Worm (Caenorhabditis elegans) whole organism, early embryonic: Measurements from ENCODE around the gene ZK829.7.

Experiments used
- B0310.2 ChIP-seq: sonication (generic microtip); optimal IDR thresholded peaks from 2 replicates; lab custom pipeline; 2016; ENCODE audit warnings: mild to moderate bottlenecking, missing genetic modification characterization, missing compliant biosample characterization
- F13C5.2 ChIP-seq: sonication (generic microtip); optimal IDR thresholded peaks from 2 replicates; lab custom pipeline; 2017; ENCODE audit warnings: mild to moderate bottlenecking, missing genetic modification characterization, inconsistent platforms, missing compliant biosample characterization
- aly-1 ChIP-seq: sonication (generic microtip); optimal IDR thresholded peaks from 2 replicates; lab custom pipeline; 2016; ENCODE audit warnings: missing genetic modification characterization, missing compliant biosample characterization
- ama-1 ChIP-seq: fragments of 150-350 bp; optimal IDR thresholded peaks from 2 replicates; lab custom pipeline; 2014
- ceh-13 ChIP-seq: fragments of 200-800 bp; sonication (Bioruptor generic); optimal IDR thresholded peaks from 2 replicates; lab custom pipeline; 2018; ENCODE audit warnings: mild to moderate bottlenecking, missing genetic modification characterization, missing compliant biosample characterization
- ceh-36 ChIP-seq: sonication (generic microtip); optimal IDR thresholded peaks from 2 replicates; lab custom pipeline; 2016; ENCODE audit warnings: missing genetic modification characterization, inconsistent platforms, missing compliant biosample characterization
- ets-7 ChIP-seq: sonication (generic microtip); optimal IDR thresholded peaks from 2 replicates; lab custom pipeline; 2016; ENCODE audit warnings: missing genotype, missing genetic modification characterization, missing compliant biosample characterization
- flt-1 ChIP-seq: fragments of 200-800 bp; sonication (Bioruptor generic); IDR thresholded peaks from 2 replicates; pipeline ENCODE4 v1.3.6; 2022; ENCODE audit warnings: missing genetic modification characterization, missing compliant biosample characterization
- hmbx-1 ChIP-seq: sonication (generic microtip); optimal IDR thresholded peaks from 2 replicates; lab custom pipeline; 2016; ENCODE audit warnings: mild to moderate bottlenecking, missing genetic modification characterization, missing compliant biosample characterization
- hmg-4 ChIP-seq: fragments of 200-800 bp; sonication (Bioruptor generic); optimal IDR thresholded peaks from 2 replicates; lab custom pipeline; 2018; ENCODE audit warnings: mild to moderate bottlenecking, missing genetic modification characterization, missing compliant biosample characterization
- hnd-1 ChIP-seq: sonication (generic microtip); optimal IDR thresholded peaks from 2 replicates; lab custom pipeline; 2016; ENCODE audit warnings: missing genetic modification characterization, missing compliant biosample characterization
- pes-1 ChIP-seq: fragments of 200-800 bp; sonication (Bioruptor generic); IDR thresholded peaks from 2 replicates; pipeline ENCODE4 v1.3.6; 2022; ENCODE audit warnings: missing genetic modification reagents, missing genetic modification characterization, missing compliant biosample characterization
- scrt-1 ChIP-seq: fragments of 200-800 bp; sonication (Bioruptor generic); IDR thresholded peaks from 2 replicates; pipeline ENCODE4 v1.3.6; 2022; ENCODE audit warnings: missing genetic modification characterization, missing compliant biosample characterization
- sea-1 ChIP-seq: fragments of 200-800 bp; sonication (Bioruptor generic); conservative IDR thresholded peaks from 2 replicates; pipeline ENCODE4 v1.3.6; 2022; ENCODE audit warnings: missing genetic modification characterization, missing compliant biosample characterization
- tbx-11 ChIP-seq: fragments of 200-800 bp; sonication (Bioruptor generic); IDR thresholded peaks from 2 replicates; pipeline ENCODE4 v1.3.6; 2022; ENCODE audit warnings: missing genetic modification characterization, missing compliant biosample characterization
- tbx-37 ChIP-seq: fragments of 200-800 bp; sonication (Bioruptor generic); conservative IDR thresholded peaks from 2 replicates; pipeline ENCODE4 v1.3.6; 2022; ENCODE audit warnings: missing genetic modification reagents, missing genetic modification characterization, missing compliant biosample characterization
- tra-4 ChIP-seq: sonication (generic microtip); optimal IDR thresholded peaks from 2 replicates; lab custom pipeline; 2017; ENCODE audit warnings: missing genetic modification characterization, missing compliant biosample characterization

ZK829.7 gene

DNA sequence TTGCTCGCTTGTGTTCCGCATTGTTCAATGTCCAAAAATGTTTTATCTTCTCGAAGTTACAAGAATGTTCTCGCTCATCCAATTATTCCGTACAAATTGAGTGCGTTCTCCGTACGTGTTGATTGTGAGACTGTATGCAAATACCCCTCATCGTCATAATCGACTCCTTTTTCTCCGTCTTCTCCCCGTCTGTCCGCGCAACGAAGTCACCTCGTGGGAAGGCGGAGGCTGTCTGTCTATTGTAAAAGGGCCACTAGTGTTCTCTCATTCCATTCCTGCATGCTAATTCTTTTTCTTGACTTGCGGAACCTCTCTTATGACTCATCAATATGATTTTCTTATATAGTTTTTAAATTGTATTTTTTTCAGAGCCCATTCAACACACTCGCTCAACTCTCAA lies 8.8 kb upstream of the ZK829.7 start, which contains the start of gene ZK829.9:
ZK829.9 (plus strand) TSS at position 364 of the 400 bp plus-strand sequence.
- TF ChIP-seq hmg-4 (no peak), B0310.2 (tag; lab: Kevin White, UChicago) (no peak), ets-7 (tag; lab: Kevin White, UChicago) (no peak)

DNA sequence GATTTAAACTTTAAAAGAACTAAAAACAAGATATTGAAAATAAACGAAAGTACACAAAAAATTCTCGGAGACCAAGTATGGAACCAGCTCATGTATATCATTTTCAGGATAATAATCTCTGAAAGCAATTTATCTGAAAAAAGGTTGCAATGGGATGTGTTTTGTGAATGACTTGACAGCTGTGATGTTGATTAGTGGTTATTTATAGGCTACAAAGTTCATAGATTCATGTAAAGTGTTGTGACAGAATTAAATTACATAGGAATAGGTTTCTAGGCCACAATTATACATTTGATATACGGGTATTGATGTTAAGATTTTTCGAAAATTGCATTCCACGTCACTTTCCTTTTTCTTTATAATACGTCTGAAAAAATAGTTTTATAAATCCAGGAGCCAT lies 4.0 kb upstream of the ZK829.7 start, which contains the start of gene srj-1:
srj-1 (minus strand) TSS at position 101 of the 400 bp plus-strand sequence.
- TF ChIP-seq hnd-1 (tag; lab: Kevin White, UChicago) (no peak), tra-4 (tag; lab: Kevin White, UChicago) (no peak), sea-1 (GFP tag; lab: Robert Waterston, UW) (no peak), tbx-11 (GFP tag; lab: Robert Waterston, UW) (no peak), ama-1 (lab: Kevin White, UChicago) (no peak), hmbx-1 (tag; lab: Kevin White, UChicago) (no peak)

DNA sequence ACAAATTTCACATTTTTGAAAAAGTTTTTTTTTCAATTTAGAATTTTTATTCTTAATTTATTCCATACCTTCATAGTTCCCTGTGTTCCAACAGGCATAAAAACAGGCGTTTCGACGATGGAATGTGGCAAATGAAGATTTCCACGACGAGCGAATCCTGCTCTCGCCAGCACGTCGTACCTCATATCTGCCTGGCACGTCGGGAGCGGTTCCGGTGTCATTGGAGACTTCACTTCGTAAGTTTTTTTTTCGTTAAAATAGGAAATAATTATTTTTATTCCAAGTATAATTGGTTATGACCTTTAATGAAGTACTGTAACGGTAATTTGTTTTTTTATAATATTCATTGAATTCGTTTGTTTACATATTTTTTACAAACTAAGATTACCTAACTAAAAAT lies 1.8 kb downstream of the ZK829.7 start, which contains the start of gene tgt-1:
tgt-1 (minus strand) TSS at position 232 of the 400 bp plus-strand sequence.
- TF ChIP-seq hmbx-1 (tag; lab: Kevin White, UChicago), result no peak
- TF ChIP-seq hnd-1 (tag; lab: Kevin White, UChicago), result no peak
- TF ChIP-seq tra-4 (tag; lab: Kevin White, UChicago), result no peak
- TF ChIP-seq F13C5.2 (tag; lab: Kevin White, UChicago), result no peak

DNA sequence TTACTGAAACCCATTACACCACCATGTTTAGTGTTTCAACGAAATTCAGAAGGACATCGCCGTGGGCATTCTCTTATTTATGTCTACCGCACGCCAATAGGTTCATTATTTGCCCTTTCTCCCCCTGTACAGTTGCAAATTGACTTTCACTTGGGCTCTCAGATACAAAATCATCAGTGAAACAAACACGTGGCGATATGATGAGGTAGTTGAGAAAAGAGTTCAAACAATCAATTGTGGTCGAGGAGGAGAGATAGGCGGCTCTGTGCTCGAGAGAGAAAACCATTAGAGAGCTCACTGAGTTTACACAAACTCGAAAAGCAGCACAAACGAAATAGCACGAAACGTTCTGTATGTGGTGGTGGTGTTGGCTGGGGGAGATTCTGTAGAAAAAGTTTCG lies 4.3 kb downstream of the ZK829.7 start:
- TF ChIP-seq sea-1 (GFP tag; lab: Robert Waterston, UW) (no peak), pes-1 (GFP tag; lab: Robert Waterston, UW) (no peak), F13C5.2 (tag; lab: Kevin White, UChicago) (no peak), aly-1 (tag; lab: Kevin White, UChicago) (no peak), ceh-13 (GFP tag; lab: Kevin White, UChicago) (no peak), ets-7 (tag; lab: Kevin White, UChicago) (no peak), flt-1 (GFP tag; lab: Robert Waterston, UW) (no peak), scrt-1 (GFP tag; lab: Robert Waterston, UW) (no peak), tra-4 (tag; lab: Kevin White, UChicago) (no peak), ceh-36 (tag; lab: Kevin White, UChicago) (no peak), ama-1 (lab: Kevin White, UChicago) (no peak), hmg-4 (no peak), tbx-37 (GFP tag; lab: Robert Waterston, UW) (no peak)

DNA sequence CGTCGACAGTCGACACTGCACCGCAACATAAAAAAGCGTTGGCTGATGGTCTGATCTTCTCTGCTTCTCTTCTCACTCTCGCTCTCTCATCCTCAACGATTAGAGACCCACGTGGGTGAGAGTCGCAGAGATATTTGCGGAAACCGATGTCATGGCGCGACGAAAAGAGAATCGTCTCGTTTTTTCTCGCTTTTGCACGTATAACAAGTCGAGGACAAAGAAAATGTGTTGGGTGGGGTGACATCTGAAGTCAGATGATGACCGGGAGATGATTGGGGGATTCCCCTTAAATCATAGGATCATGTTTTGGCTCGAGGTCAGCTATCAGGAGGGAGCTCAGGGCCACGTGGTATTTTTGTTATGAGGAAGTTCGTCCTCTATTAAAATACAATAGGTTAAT lies 4.9 kb downstream of the ZK829.7 start:
- TF ChIP-seq pes-1 (GFP tag; lab: Robert Waterston, UW) (no peak), ceh-36 (tag; lab: Kevin White, UChicago) (no peak), hnd-1 (tag; lab: Kevin White, UChicago) (no peak), tra-4 (tag; lab: Kevin White, UChicago) (no peak), ceh-13 (GFP tag; lab: Kevin White, UChicago) (no peak), ets-7 (tag; lab: Kevin White, UChicago) (no peak), ama-1 (lab: Kevin White, UChicago) (no peak), tbx-11 (GFP tag; lab: Robert Waterston, UW) (no peak), sea-1 (GFP tag; lab: Robert Waterston, UW) (no peak), aly-1 (tag; lab: Kevin White, UChicago) (no peak), flt-1 (GFP tag; lab: Robert Waterston, UW) (no peak), hmbx-1 (tag; lab: Kevin White, UChicago) (no peak), hmg-4 (no peak), B0310.2 (tag; lab: Kevin White, UChicago) (no peak)

ce11 chrIV:11955592-11955991 lies 5.7 kb downstream of the ZK829.7 start:
- TF ChIP-seq tbx-11 (GFP tag; lab: Robert Waterston, UW) (no peak), ets-7 (tag; lab: Kevin White, UChicago) (no peak), ceh-36 (tag; lab: Kevin White, UChicago) (no peak), tbx-37 (GFP tag; lab: Robert Waterston, UW) (no peak), B0310.2 (tag; lab: Kevin White, UChicago) (no peak), ama-1 (lab: Kevin White, UChicago) (no peak), tra-4 (tag; lab: Kevin White, UChicago) (no peak), F13C5.2 (tag; lab: Kevin White, UChicago) (no peak)

DNA sequence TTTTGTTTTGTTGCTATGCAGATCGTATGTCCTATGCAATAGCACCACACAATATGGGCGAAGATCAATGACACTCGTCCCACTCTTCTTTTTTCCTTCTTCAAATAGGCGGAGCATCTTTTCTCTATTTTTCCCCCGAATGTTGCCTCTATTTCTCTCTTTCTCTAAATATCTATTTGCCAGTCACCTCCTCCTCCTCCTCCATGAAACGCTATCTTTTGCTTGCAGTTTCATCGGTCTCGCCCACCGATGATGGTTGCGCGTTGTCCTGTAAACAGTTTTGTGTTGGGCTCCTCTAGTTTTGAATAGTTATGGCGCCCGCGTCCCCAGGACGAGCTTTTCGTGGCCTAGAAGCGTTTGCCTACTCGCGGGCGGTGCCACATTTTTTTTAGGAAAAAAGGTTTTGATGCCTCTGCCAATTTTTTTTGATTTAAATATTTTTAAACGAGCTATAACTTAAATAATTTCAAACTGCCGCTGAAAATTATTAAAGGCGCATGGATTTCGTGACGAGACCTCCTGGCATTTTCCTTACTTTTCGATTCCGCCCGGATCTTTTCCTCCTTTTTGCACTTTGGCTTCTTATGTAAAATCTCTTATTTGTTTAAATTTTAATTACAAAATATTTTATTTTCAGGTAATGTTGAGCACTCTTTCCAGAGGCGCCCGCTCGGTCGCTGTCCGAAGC lies 8.6 kb downstream of the ZK829.7 start, which contains the start of gene gdh-1:
gdh-1 (plus strand) TSS at position 638 of the 688 bp plus-strand sequence.
- no peak for TF ChIP-seq hmbx-1 (tag; lab: Kevin White, UChicago)
- TF ChIP-seq flt-1 (GFP tag; lab: Robert Waterston, UW), result no peak
- TF ChIP-seq ceh-36 (tag; lab: Kevin White, UChicago), result no peak
- no peak for TF ChIP-seq B0310.2 (tag; lab: Kevin White, UChicago)
- no peak for TF ChIP-seq ets-7 (tag; lab: Kevin White, UChicago)
- TF ChIP-seq ceh-13 (GFP tag; lab: Kevin White, UChicago), result no peak
- TF ChIP-seq scrt-1 (GFP tag; lab: Robert Waterston, UW), result no peak
- TF ChIP-seq hnd-1 (tag; lab: Kevin White, UChicago), result no peak
- no peak for TF ChIP-seq aly-1 (tag; lab: Kevin White, UChicago)
- TF ChIP-seq tbx-37 (GFP tag; lab: Robert Waterston, UW), result no peak
- TF ChIP-seq sea-1 (GFP tag; lab: Robert Waterston, UW), result no peak
- no peak for TF ChIP-seq pes-1 (GFP tag; lab: Robert Waterston, UW)
- TF ChIP-seq F13C5.2 (tag; lab: Kevin White, UChicago), result no peak
- no peak for TF ChIP-seq hmg-4
- TF ChIP-seq ama-1 (lab: Kevin White, UChicago), result no peak
- TF ChIP-seq tbx-11 (GFP tag; lab: Robert Waterston, UW), result no peak
- TF ChIP-seq tra-4 (tag; lab: Kevin White, UChicago), result no peak
